Worm (Caenorhabditis elegans): ENCODE results near the gene rol-1.

rol-1 gene

DNA sequence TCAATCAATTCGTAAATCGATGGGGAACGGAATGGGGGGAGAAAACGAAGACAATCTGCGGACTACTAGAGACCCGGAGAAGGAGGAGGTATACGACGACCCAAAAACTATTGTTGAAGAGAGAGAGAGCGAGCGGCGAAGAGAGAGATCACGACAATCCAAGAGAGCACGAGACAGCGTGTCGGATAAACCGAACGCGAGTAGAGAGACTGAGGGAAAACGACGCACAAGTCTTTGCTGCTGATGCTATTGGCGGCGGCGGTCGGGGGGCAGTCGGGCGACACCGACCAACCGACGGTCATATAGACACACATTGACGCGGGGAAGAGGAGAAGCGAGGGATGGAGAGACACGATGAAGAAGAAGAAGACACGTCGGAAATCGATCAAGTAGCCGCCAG is 50.2 kb downstream of the rol-1 start (continued):
- TF ChIP-seq unc-130 (tag; optimal IDR thresholded peaks at IDR 0.05) (peak; percentile 72), pqm-1 (tag; optimal IDR thresholded peaks at IDR 0.05) (no peak), efl-1 (optimal IDR thresholded peaks at IDR 0.05) (peak; percentile 73 to 82), efl-1 (GFP tag; optimal IDR thresholded peaks at IDR 0.05 in 1 of 2) (peak; percentile 38 to 54), tlp-1 (tag; optimal IDR thresholded peaks at IDR 0.05) (no peak), vab-15 (tag; optimal IDR thresholded peaks at IDR 0.05) (no peak), pax-3 (tag; optimal IDR thresholded peaks at IDR 0.05) (peak; percentile 36), xbp-1 (tag; optimal IDR thresholded peaks at IDR 0.05) (peak; percentile 81), nhr-76 (tag; optimal IDR thresholded peaks at IDR 0.05) (peak; percentile 7), nhr-90 (tag; optimal IDR thresholded peaks at IDR 0.05; ENCODE audit: poor library complexity) (peak; percentile 54)

DNA sequence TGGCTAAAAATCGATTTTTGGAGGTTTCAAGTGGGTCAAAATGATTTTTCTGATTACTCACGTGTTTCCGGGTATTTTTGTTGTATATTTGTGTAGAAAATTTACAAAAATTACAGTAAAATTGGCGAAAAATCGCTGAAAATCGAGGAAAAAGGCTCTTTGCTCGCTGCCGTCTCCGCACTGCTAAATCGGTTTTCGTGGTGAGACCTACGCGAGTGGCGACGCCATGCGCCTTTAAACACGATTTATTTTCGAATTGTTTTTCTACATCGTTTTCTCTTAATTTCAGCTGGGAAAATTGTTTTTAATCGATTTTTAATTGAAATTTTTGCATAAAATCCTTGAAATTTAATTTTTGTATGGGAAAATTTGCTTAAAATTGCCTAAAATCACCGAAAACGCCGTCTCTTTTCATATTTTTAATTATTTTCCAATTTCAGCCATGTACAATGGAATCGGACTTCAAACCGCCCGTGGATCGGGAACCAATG is 52.6 kb downstream of the rol-1 start, which contains the start of the genes pqn-87 and rsr-2:
TSS of gene pqn-87 (minus strand) at position 171 of the 491 bp plus-strand sequence.
TSS of gene rsr-2 (plus strand) at position 441 of the 491 bp plus-strand sequence.
- no peak for TF ChIP-seq egl-13 (tag; optimal IDR thresholded peaks at IDR 0.05)
- TF ChIP-seq nhr-19 (GFP tag; conservative IDR thresholded peaks at IDR 0.05) = no peak
- TF ChIP-seq zag-1 (tag; optimal IDR thresholded peaks at IDR 0.05) = no peak
- peak; percentile 43 to 69 for TF ChIP-seq lsy-2 (tag; optimal IDR thresholded peaks at IDR 0.05)
- no peak for TF ChIP-seq mab-9 (GFP tag; IDR thresholded peaks at IDR 0.05)
- TF ChIP-seq snu-23 (GFP tag; optimal IDR thresholded peaks at IDR 0.05) = peak; percentile 30
- TF ChIP-seq ces-1 (GFP tag; optimal IDR thresholded peaks at IDR 0.05) = no peak
- TF ChIP-seq ceh-63 (GFP tag; optimal IDR thresholded peaks at IDR 0.05) = no peak
- TF ChIP-seq fos-1 (tag; optimal IDR thresholded peaks at IDR 0.05) = no peak
- TF ChIP-seq C16A3.4 (tag; optimal IDR thresholded peaks at IDR 0.05) = peak; percentile 40
- peak; percentile 37 for TF ChIP-seq xbp-1 (tag; optimal IDR thresholded peaks at IDR 0.05)
- TF ChIP-seq efl-1 (optimal IDR thresholded peaks at IDR 0.05) = peak; percentile 51 to 52
- peak in 1 of 2 experiments; percentile 54 for TF ChIP-seq efl-1 (GFP tag; optimal IDR thresholded peaks at IDR 0.05 in 1 of 2)
- peak; percentile 3 for TF ChIP-seq nhr-77 (tag; optimal IDR thresholded peaks at IDR 0.05)
- TF ChIP-seq jun-1 (tag; optimal IDR thresholded peaks at IDR 0.05) = no peak
- TF ChIP-seq dsc-1 (tag; optimal IDR thresholded peaks at IDR 0.05) = no peak
- no peak for TF ChIP-seq ama-1 (optimal IDR thresholded peaks at IDR 0.05)
- no peak for TF ChIP-seq tbx-2 (tag; optimal IDR thresholded peaks at IDR 0.05)
- no peak for TF ChIP-seq lin-13 (GFP tag; optimal IDR thresholded peaks at IDR 0.05)
- no peak for TF ChIP-seq nhr-28 (tag; optimal IDR thresholded peaks at IDR 0.05)
- no peak for TF ChIP-seq unc-130 (tag; optimal IDR thresholded peaks at IDR 0.05)
- TF ChIP-seq efl-3 (GFP tag; optimal IDR thresholded peaks at IDR 0.05) = no peak
- no peak for TF ChIP-seq blmp-1 (tag; optimal IDR thresholded peaks at IDR 0.05)
- TF ChIP-seq ceh-82 (tag; optimal IDR thresholded peaks at IDR 0.05) = no peak
- TF ChIP-seq F16B12.6 (tag; optimal IDR thresholded peaks at IDR 0.05) = peak; percentile 7
- TF ChIP-seq nhr-47 (tag; optimal IDR thresholded peaks at IDR 0.05) = no peak
- TF ChIP-seq pag-3 (tag; optimal IDR thresholded peaks at IDR 0.05; ENCODE audit: borderline replicate concordance, insufficient read depth) = no peak
- no peak for TF ChIP-seq lir-3 (tag; optimal IDR thresholded peaks at IDR 0.05; ENCODE audit: poor library complexity)
- TF ChIP-seq ztf-4 (tag; optimal IDR thresholded peaks at IDR 0.05) = no peak
- TF ChIP-seq ceh-88 (GFP tag; IDR thresholded peaks at IDR 0.05) = no peak
- TF ChIP-seq ceh-90 (tag; optimal IDR thresholded peaks at IDR 0.05) = no peak
- no peak for TF ChIP-seq ztf-11 (tag; optimal IDR thresholded peaks at IDR 0.05)
- TF ChIP-seq pax-3 (tag; optimal IDR thresholded peaks at IDR 0.05) = no peak
- no peak for TF ChIP-seq fkh-8 (tag; optimal IDR thresholded peaks at IDR 0.05)
- TF ChIP-seq ets-5 (GFP tag; IDR thresholded peaks at IDR 0.05) = no peak
- no peak for TF ChIP-seq pqm-1 (tag; optimal IDR thresholded peaks at IDR 0.05)
- TF ChIP-seq lin-35 (GFP tag; optimal IDR thresholded peaks at IDR 0.05) = peak; percentile 49 to 76
- no peak for TF ChIP-seq lin-15B (tag; optimal IDR thresholded peaks at IDR 0.05)
- no peak for TF ChIP-seq nhr-12 (tag; optimal IDR thresholded peaks at IDR 0.05)
- no peak for TF ChIP-seq elt-3 (tag; optimal IDR thresholded peaks at IDR 0.05)
- TF ChIP-seq nhr-237 (tag; optimal IDR thresholded peaks at IDR 0.05) = no peak
- no peak for TF ChIP-seq nhr-84 (tag; optimal IDR thresholded peaks at IDR 0.05)
- TF ChIP-seq dpl-1 (GFP tag; optimal IDR thresholded peaks at IDR 0.05) = peak; percentile 31 to 57 (median 38)
- no peak for TF ChIP-seq nhr-71 (tag; optimal IDR thresholded peaks at IDR 0.05)
- TF ChIP-seq mdl-1 (tag; optimal IDR thresholded peaks at IDR 0.05) = peak in 1 of 2 experiments; percentile 11
- no peak for TF ChIP-seq sup-37 (GFP tag; optimal IDR thresholded peaks at IDR 0.05)
- no peak for TF ChIP-seq nhr-20 (tag; optimal IDR thresholded peaks at IDR 0.05)

All from whole organism, L1 larva.